Worm (Caenorhabditis elegans): ENCODE measurements around the gene T19H12.15.

- TF ChIP-seq unc-130 (GFP tag; optimal IDR thresholded peaks at IDR 0.05): no peak
- TF ChIP-seq nhr-6 (tag; optimal IDR thresholded peaks at IDR 0.05): no peak
- TF ChIP-seq ceh-82 (tag; optimal IDR thresholded peaks at IDR 0.05): no peak
- TF ChIP-seq lin-29 (GFP tag; IDR thresholded peaks at IDR 0.05): no peak
- no peak for TF ChIP-seq nhr-41 (GFP tag; IDR thresholded peaks at IDR 0.05)
- no peak for TF ChIP-seq mdl-1 (tag; optimal IDR thresholded peaks at IDR 0.05)
- no peak for TF ChIP-seq ZK337.2 (GFP tag; IDR thresholded peaks at IDR 0.05)
These were observed 11.6 kb downstream of the T19H12.15 start for ce11 chrV:4867535-4867934.

Data from whole organism, L4 larva.